Worm (Caenorhabditis elegans): Measurements from ENCODE around the gene oac-10.

DNA sequence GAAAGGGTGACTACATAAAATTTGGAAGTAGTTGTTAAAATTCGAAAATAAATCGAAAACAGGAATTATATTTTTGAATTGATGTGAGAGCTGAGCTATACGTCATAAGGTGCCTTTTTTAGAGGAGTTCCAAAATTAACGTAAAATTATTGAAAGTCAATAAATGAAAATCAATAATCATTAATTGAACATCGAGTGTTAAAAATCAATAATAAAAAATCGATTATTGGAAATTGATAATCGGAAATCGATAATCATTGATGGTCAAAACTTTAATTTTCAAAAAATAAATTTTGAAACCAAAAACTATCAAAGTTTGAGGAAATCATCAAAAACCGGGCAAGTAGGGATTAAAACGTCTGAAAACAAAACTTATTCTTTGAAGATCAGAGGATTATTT lies 44.0 kb downstream of the oac-10 start:
- TF ChIP-seq ceh-13 (GFP tag; optimal IDR thresholded peaks at IDR 0.05) (no peak), ama-1 (optimal IDR thresholded peaks at IDR 0.05) (no peak), hmg-4 (GFP tag; optimal IDR thresholded peaks at IDR 0.05) (no peak), tbx-11 (GFP tag; IDR thresholded peaks at IDR 0.05) (no peak), F13C5.2 (tag; optimal IDR thresholded peaks at IDR 0.05) (no peak), ceh-36 (tag; optimal IDR thresholded peaks at IDR 0.05) (no peak), B0310.2 (tag; optimal IDR thresholded peaks at IDR 0.05) (no peak)

Data from whole organism, early embryonic.